Worm (Caenorhabditis elegans) whole organism, young adult: ENCODE measurements around the gene dmd-5.

Experiments used
- B0035.1 ChIP-seq: sonication (generic microtip); optimal IDR thresholded peaks from 2 replicates; lab custom pipeline; 2016; ENCODE audit warnings: missing genetic modification characterization, mild to moderate bottlenecking, missing compliant biosample characterization, missing genotype, missing genetic modification reagents
- C06A6.2 ChIP-seq: fragments of 200-800 bp; sonication (Bioruptor generic); conservative IDR thresholded peaks from 2 replicates; pipeline ENCODE4 v1.3.6; 2022; ENCODE audit warnings: missing genetic modification characterization, missing compliant biosample characterization
- C17E4.6 ChIP-seq: fragments of 200-800 bp; sonication (Bioruptor generic); IDR thresholded peaks from 2 replicates; pipeline ENCODE4 v1.3.6; 2022; ENCODE audit warnings: missing genetic modification reagents, missing genetic modification characterization, missing compliant biosample characterization
- F22D6.2 ChIP-seq: sonication (generic microtip); optimal IDR thresholded peaks from 2 replicates; lab custom pipeline; 2016; ENCODE audit warnings: mild to moderate bottlenecking, missing genetic modification characterization, missing compliant biosample characterization
- F39B2.1 ChIP-seq: fragments of 200-800 bp; sonication (Bioruptor generic); IDR thresholded peaks from 2 replicates; pipeline ENCODE4 v1.3.6; 2022; ENCODE audit warnings: missing genetic modification reagents, missing genetic modification characterization, missing compliant biosample characterization
- F49E8.2 ChIP-seq: sonication (generic microtip); optimal IDR thresholded peaks from 3 replicates; lab custom pipeline; 2017; ENCODE audit warnings: missing genetic modification characterization, mild to moderate bottlenecking, missing compliant biosample characterization, antibody characterized with exemption, moderate library complexity; ENCODE audit not compliant: insufficient read depth
- K12H6.12 ChIP-seq: fragments of 200-800 bp; sonication (Bioruptor generic); optimal IDR thresholded peaks from 2 replicates; lab custom pipeline; 2018; ENCODE audit warnings: mild to moderate bottlenecking, missing genetic modification characterization, missing compliant biosample characterization
- ZK185.1 ChIP-seq: sonication (generic microtip); optimal IDR thresholded peaks from 2 replicates; lab custom pipeline; 2016; ENCODE audit warnings: mild to moderate bottlenecking, missing genetic modification characterization, missing compliant biosample characterization; ENCODE audit not compliant: poor library complexity, severe bottlenecking
- akir-1 ChIP-seq: fragments of 200-800 bp; sonication (Bioruptor generic); optimal IDR thresholded peaks from 2 replicates; lab custom pipeline; 2018; ENCODE audit warnings: mild to moderate bottlenecking, missing genetic modification characterization, moderate library complexity, missing compliant biosample characterization
- cebp-1 ChIP-seq, 2 experiments: fragments of 200-800 bp in 1 of 2; sonication (Bioruptor generic) in 1 of 2; sonication (generic microtip) in 1 of 2; IDR thresholded peaks in 1 of 2; optimal IDR thresholded peaks in 1 of 2; 2 replicates each; pipeline versions ENCODE4 v1.3.6 to Lab custom; 2017 to 2022; ENCODE audit warnings: missing compliant biosample characterization in 2 of 2, missing genetic modification characterization in 2 of 2, mild to moderate bottlenecking in 1 of 2, missing genetic modification reagents in 1 of 2, moderate library complexity in 1 of 2
- ceh-27 ChIP-seq: fragments of 200-800 bp; sonication (Bioruptor generic); optimal IDR thresholded peaks from 2 replicates; lab custom pipeline; 2018; ENCODE audit warnings: mild to moderate bottlenecking, missing genetic modification characterization, moderate library complexity, missing compliant biosample characterization
- dpff-1 ChIP-seq: sonication (generic microtip); optimal IDR thresholded peaks from 2 replicates; lab custom pipeline; 2017; ENCODE audit warnings: mild to moderate bottlenecking, missing genetic modification characterization, missing compliant biosample characterization
- efl-1 ChIP-seq: fragments of 150-350 bp; optimal IDR thresholded peaks from 2 replicates; lab custom pipeline; 2014; ENCODE audit warnings: missing biosample characterization, missing genetic modification reagents, missing genetic modification characterization
- egl-18 ChIP-seq: fragments of 200-800 bp; sonication (Bioruptor generic); IDR thresholded peaks from 2 replicates; pipeline ENCODE4 v1.3.6; 2022; ENCODE audit warnings: missing genetic modification reagents, missing genetic modification characterization, missing compliant biosample characterization
- ekl-4 ChIP-seq: fragments of 200-800 bp; sonication (Bioruptor generic); IDR thresholded peaks from 2 replicates; pipeline ENCODE4 v1.3.6; 2022; ENCODE audit warnings: missing genetic modification reagents, missing genetic modification characterization, missing compliant biosample characterization
- hmg-1.2 ChIP-seq: fragments of 200-800 bp; sonication (Bioruptor generic); IDR thresholded peaks from 2 replicates; pipeline ENCODE4 v1.3.6; 2022; ENCODE audit warnings: missing genetic modification reagents, missing genetic modification characterization, missing compliant biosample characterization
- hrde-1 ChIP-seq: sonication (generic microtip); optimal IDR thresholded peaks from 2 replicates; lab custom pipeline; 2016; ENCODE audit warnings: missing genetic modification characterization, mild to moderate bottlenecking, missing compliant biosample characterization, moderate library complexity, missing genotype, missing genetic modification reagents, borderline replicate concordance
- lin-35 ChIP-seq, 3 experiments: fragments of 150-350 bp in 2 of 3; sonication (generic microtip) in 1 of 3; optimal IDR thresholded peaks; 2 replicates each; lab custom pipeline; 2014 to 2018; ENCODE audit warnings: missing biosample characterization in 3 of 3, missing genetic modification characterization in 3 of 3, missing genetic modification reagents in 3 of 3
- nfya-2 ChIP-seq: fragments of 200-800 bp; sonication (Bioruptor generic); IDR thresholded peaks from 2 replicates; pipeline ENCODE4 v1.3.6; 2022; ENCODE audit warnings: missing genetic modification reagents, missing genetic modification characterization, missing compliant biosample characterization
- nhr-80 ChIP-seq: sonication (generic microtip); optimal IDR thresholded peaks from 2 replicates; lab custom pipeline; 2016; ENCODE audit warnings: missing genetic modification characterization, missing compliant biosample characterization
- repo-1 ChIP-seq: sonication (generic microtip); optimal IDR thresholded peaks from 2 replicates; lab custom pipeline; 2017; ENCODE audit warnings: mild to moderate bottlenecking, missing genetic modification characterization, missing compliant biosample characterization
- sea-2 ChIP-seq: fragments of 200-800 bp; sonication (Bioruptor generic); IDR thresholded peaks from 2 replicates; pipeline ENCODE4 v1.3.6; 2022; ENCODE audit warnings: missing genetic modification characterization, missing compliant biosample characterization
- snpc-1.3 ChIP-seq: sonication (generic microtip); optimal IDR thresholded peaks from 2 replicates; lab custom pipeline; 2017; ENCODE audit warnings: missing genetic modification characterization, mild to moderate bottlenecking, missing compliant biosample characterization, antibody characterized with exemption, moderate library complexity, missing genotype, missing genetic modification reagents; ENCODE audit not compliant: insufficient read depth
- tlf-1 ChIP-seq: fragments of 200-800 bp; sonication (Bioruptor generic); optimal IDR thresholded peaks from 2 replicates; lab custom pipeline; 2018; ENCODE audit warnings: mild to moderate bottlenecking, missing genetic modification characterization, missing compliant biosample characterization
- ztf-25 ChIP-seq: fragments of 200-800 bp; sonication (Bioruptor generic); IDR thresholded peaks from 2 replicates; pipeline ENCODE4 v1.3.6; 2022; ENCODE audit warnings: missing genetic modification reagents, missing genetic modification characterization, missing compliant biosample characterization

Gene dmd-5

DNA sequence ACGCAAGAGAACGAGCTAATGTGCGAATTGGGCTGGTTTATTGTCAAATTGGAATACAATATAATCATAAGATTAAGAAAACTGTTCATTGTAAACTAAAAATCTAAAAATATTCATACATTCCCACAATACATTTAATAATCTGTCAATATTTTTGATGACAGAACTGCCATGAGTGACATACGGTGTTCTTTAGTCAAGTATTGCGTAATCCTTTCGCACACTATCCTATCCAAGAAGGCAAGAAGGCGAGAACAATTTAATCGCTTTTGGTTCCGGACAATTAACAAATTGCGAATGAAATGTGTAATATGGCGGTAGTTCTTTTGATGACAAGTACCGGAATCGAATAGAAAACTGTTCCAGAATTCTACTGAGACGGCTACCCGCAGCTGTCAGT, 39.1 kb downstream of the dmd-5 start:
- TF ChIP-seq hmg-1.2 (GFP tag; lab: Robert Waterston, UW) (no peak), F49E8.2 (tag; lab: Kevin White, UChicago) (no peak), ZK185.1 (tag; lab: Kevin White, UChicago) (no peak), ztf-25 (GFP tag; lab: Robert Waterston, UW) (no peak), C17E4.6 (GFP tag; lab: Robert Waterston, UW) (no peak), sea-2 (GFP tag; lab: Robert Waterston, UW) (no peak), dpff-1 (tag; lab: Kevin White, UChicago) (no peak), B0035.1 (no peak)

DNA sequence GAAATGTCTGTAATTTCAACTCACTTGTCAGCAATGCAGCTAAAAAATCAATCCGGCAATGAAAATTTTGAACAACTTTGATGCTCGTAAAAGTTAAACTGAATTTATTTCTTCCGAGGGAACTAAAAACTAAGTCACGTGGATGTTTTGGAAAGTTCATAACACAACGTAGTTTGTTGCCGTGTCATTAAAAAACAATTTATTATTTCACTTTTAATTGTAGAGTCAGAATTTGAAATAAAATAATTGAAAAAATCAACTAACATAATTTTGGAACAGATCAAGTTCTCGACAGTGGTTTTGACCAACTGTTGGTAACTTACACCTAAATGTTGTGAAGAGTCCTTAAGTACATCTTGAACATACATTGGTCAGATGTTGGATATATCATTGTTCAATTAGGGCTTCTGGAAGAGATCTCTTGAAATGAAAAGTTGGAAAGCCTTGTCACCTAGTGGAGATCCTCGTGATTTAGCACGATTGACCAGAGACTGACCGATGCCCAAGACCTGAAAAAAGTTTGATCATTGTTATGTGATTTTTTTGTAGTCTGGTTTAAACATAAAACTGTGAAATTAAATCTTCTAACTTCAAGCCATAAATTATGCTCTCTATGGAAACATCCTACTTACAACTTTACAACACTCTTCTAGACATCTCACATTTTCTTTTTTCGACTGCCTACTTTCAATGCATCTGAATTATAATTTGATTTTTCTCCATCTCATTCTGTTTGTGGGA, 43.5 kb downstream of the dmd-5 start, which contains the start of the genes C18A3.7 and C18A3.11:
Gene C18A3.7, minus strand, starts transcription at position 101 of the 741 bp plus-strand sequence.
Gene C18A3.11, plus strand, starts transcription at position 691 of the 741 bp plus-strand sequence.
- TF ChIP-seq F39B2.1 (GFP tag; lab: Robert Waterston, UW), result no peak
- no peak for TF ChIP-seq tlf-1
- no peak for TF ChIP-seq lin-35 (GFP tag; optimal IDR thresholded peaks at IDR 0.05; lab: Kevin White, UChicago)
- TF ChIP-seq ekl-4 (GFP tag; lab: Robert Waterston, UW), result no peak

DNA sequence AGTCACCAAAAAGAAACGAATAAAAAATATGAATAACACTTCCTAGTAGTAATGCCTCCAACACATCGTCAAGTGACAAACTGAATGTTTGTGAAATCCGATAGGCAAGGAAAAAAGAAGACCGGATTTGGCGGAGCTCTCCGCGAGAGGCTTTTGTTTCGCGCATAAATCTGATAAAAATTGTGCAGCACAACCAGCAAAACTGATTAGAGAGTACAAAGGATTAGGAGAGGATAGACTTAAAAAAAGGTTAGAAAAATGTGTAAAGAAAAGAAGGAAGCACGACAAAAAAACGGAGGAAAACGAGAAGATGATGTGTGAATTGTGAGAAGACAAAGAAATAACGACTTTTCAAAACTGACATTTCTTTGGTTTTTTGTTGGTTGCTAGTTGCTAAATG, 46.3 kb downstream of the dmd-5 start, which contains the start of gene rab-3:
Gene rab-3, minus strand, starts transcription at position 147 of the 400 bp plus-strand sequence.
- TF ChIP-seq snpc-1.3 (no peak), egl-18 (GFP tag; lab: Robert Waterston, UW) (no peak), nfya-2 (GFP tag; lab: Robert Waterston, UW) (no peak), C06A6.2 (GFP tag; lab: Robert Waterston, UW) (no peak), F22D6.2 (tag; lab: Kevin White, UChicago) (no peak), hrde-1 (no peak), ceh-27 (GFP tag; lab: Kevin White, UChicago) (no peak), repo-1 (tag; lab: Kevin White, UChicago) (no peak)

DNA sequence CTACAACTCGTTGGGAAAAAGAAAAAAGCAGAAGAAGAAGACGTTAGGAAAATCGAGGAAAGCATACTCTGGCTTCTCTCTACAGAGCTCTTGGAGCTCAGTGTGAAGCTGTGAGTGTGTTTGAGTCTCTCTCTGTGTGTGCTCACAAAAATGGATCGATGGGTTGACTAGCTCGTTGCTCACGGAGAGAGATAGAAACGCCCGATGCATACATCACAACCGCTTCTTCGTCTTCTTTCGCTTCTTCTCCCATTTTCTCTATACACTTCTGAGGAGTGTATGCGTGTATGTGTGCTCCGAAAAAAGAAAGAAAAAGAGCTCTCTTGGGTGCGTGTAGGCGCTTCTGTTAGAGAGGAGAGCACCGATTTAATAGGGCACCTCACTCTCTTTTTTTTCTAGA, 48.9 kb downstream of the dmd-5 start:
- TF ChIP-seq akir-1 (GFP tag; lab: Kevin White, UChicago) (no peak), K12H6.12 (peak; percentile 60), nhr-80 (tag; lab: Kevin White, UChicago) (no peak), efl-1 (GFP tag; lab: Kevin White, UChicago) (no peak), cebp-1 (GFP tag; IDR thresholded peaks at IDR 0.05; lab: Robert Waterston, UW) (no peak), cebp-1 (tag; optimal IDR thresholded peaks at IDR 0.05; lab: Kevin White, UChicago) (no peak), ceh-27 (GFP tag; lab: Kevin White, UChicago) (peak; percentile 34), ZK185.1 (tag; lab: Kevin White, UChicago) (peak; percentile 46), repo-1 (tag; lab: Kevin White, UChicago) (no peak), lin-35 (GFP tag; optimal IDR thresholded peaks at IDR 0.05; lab: Kevin White, UChicago) (peak in 1 of 3 experiments; percentile 36), hmg-1.2 (GFP tag; lab: Robert Waterston, UW) (peak; percentile 28; the same call in 1 of the 2 replicates)
